Fruit fly (Drosophila melanogaster) whole organism, prepupa: ENCODE results near the gene ZnT77C.
A peak's percentile ranks its signal among the peaks of the same experiment; 100 is the strongest.

Experiments
- CG6276 ChIP-seq: fragments of 200-800 bp; sonication (Bioruptor generic); optimal IDR thresholded peaks from 2 replicates; lab custom pipeline; 2017; ENCODE audit warnings: missing biosample characterization, mild to moderate bottlenecking, missing genetic modification characterization
- CG6854 ChIP-seq: fragments of 200-800 bp; sonication (Bioruptor generic); optimal IDR thresholded peaks from 2 replicates; lab custom pipeline; 2017; ENCODE audit warnings: missing biosample characterization, mild to moderate bottlenecking, missing genetic modification characterization
- Eip93F ChIP-seq: fragments of 200-800 bp; sonication (Bioruptor generic); optimal IDR thresholded peaks from 2 replicates; lab custom pipeline; 2016; ENCODE audit warnings: missing biosample characterization, mild to moderate bottlenecking, missing genetic modification characterization
- Ets21C ChIP-seq: fragments of 200-800 bp; sonication (Bioruptor generic); optimal IDR thresholded peaks from 3 replicates; lab custom pipeline; 2016; ENCODE audit warnings: missing biosample characterization, missing genetic modification characterization
- Ets96B ChIP-seq: fragments of 200-800 bp; optimal IDR thresholded peaks from 2 replicates; lab custom pipeline; 2019; ENCODE audit warnings: missing biosample characterization, mild to moderate bottlenecking, missing genetic modification characterization, moderate library complexity
- Hr39 ChIP-seq: fragments of 200-800 bp; sonication (Bioruptor generic); optimal IDR thresholded peaks from 2 replicates; lab custom pipeline; 2016; ENCODE audit warnings: missing biosample characterization, missing genetic modification characterization
- Met ChIP-seq: fragments of 200-800 bp; sonication (Bioruptor generic); optimal IDR thresholded peaks from 3 replicates; lab custom pipeline; 2016; ENCODE audit warnings: missing biosample characterization, missing genetic modification characterization
- Sox102F ChIP-seq: fragments of 200-800 bp; sonication (Bioruptor generic); optimal IDR thresholded peaks from 2 replicates; lab custom pipeline; 2016; ENCODE audit warnings: missing biosample characterization, mild to moderate bottlenecking, missing genetic modification characterization
- acj6 ChIP-seq: fragments of 200-800 bp; sonication (Bioruptor generic); optimal IDR thresholded peaks from 3 replicates; lab custom pipeline; 2016; ENCODE audit warnings: missing biosample characterization, missing genetic modification characterization

DNA sequence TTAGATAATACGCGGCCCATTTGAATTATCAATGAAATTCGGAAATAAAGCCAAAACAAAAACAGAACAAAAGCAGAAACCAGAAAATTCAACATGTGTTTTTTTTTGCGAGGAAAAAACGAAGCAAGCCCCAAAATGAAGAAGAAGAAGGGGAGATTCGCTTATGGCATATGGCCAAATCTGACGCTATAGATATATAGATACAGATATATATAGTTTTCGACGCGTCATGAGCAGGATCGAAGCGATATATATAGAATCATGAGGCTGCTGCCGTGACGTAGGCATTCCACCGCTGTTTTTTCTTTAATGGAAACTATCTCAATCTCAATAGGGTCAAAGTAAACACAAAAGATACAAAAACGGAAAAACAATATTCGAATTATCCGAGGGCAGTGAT, 43.7 kb upstream of the ZnT77C start:
- TF ChIP-seq Ets96B (tag; lab: Kevin White, UChicago): no peak
- no peak for TF ChIP-seq Eip93F
- no peak for TF ChIP-seq CG6854 (GFP tag; lab: Kevin White, UChicago)
- TF ChIP-seq Met (GFP tag; lab: Kevin White, UChicago): no peak
- TF ChIP-seq acj6 (GFP tag; lab: Kevin White, UChicago): no peak
- TF ChIP-seq Ets21C: no peak
- TF ChIP-seq Hr39 (GFP tag; lab: Kevin White, UChicago): no peak
- TF ChIP-seq Sox102F (GFP tag; lab: Kevin White, UChicago): no peak
- peak; percentile 15 for TF ChIP-seq CG6276 (GFP tag; lab: Kevin White, UChicago)
